Worm (Caenorhabditis elegans) whole organism, early embryonic: ENCODE data around the gene cdh-10.

Source experiments
- F13C5.2 ChIP-seq: sonication (generic microtip); optimal IDR thresholded peaks from 2 replicates; lab custom pipeline; 2017; ENCODE audit warnings: mild to moderate bottlenecking, missing genetic modification characterization, inconsistent platforms, missing compliant biosample characterization
- aly-1 ChIP-seq: sonication (generic microtip); optimal IDR thresholded peaks from 2 replicates; lab custom pipeline; 2016; ENCODE audit warnings: missing genetic modification characterization, missing compliant biosample characterization
- ama-1 ChIP-seq: fragments of 150-350 bp; optimal IDR thresholded peaks from 2 replicates; lab custom pipeline; 2014
- ceh-36 ChIP-seq: sonication (generic microtip); optimal IDR thresholded peaks from 2 replicates; lab custom pipeline; 2016; ENCODE audit warnings: missing genetic modification characterization, inconsistent platforms, missing compliant biosample characterization
- ets-7 ChIP-seq: sonication (generic microtip); optimal IDR thresholded peaks from 2 replicates; lab custom pipeline; 2016; ENCODE audit warnings: missing genotype, missing genetic modification characterization, missing compliant biosample characterization
- flt-1 ChIP-seq: fragments of 200-800 bp; sonication (Bioruptor generic); IDR thresholded peaks from 2 replicates; pipeline ENCODE4 v1.3.6; 2022; ENCODE audit warnings: missing genetic modification characterization, missing compliant biosample characterization
- hmg-4 ChIP-seq: fragments of 200-800 bp; sonication (Bioruptor generic); optimal IDR thresholded peaks from 2 replicates; lab custom pipeline; 2018; ENCODE audit warnings: mild to moderate bottlenecking, missing genetic modification characterization, missing compliant biosample characterization
- scrt-1 ChIP-seq: fragments of 200-800 bp; sonication (Bioruptor generic); IDR thresholded peaks from 2 replicates; pipeline ENCODE4 v1.3.6; 2022; ENCODE audit warnings: missing genetic modification characterization, missing compliant biosample characterization
- sea-1 ChIP-seq: fragments of 200-800 bp; sonication (Bioruptor generic); conservative IDR thresholded peaks from 2 replicates; pipeline ENCODE4 v1.3.6; 2022; ENCODE audit warnings: missing genetic modification characterization, missing compliant biosample characterization

ce11 chrIV:2476386-2476785, 13.2 kb upstream of the cdh-10 start, which contains the start of gene grd-16:
- TF ChIP-seq ama-1 (lab: Kevin White, UChicago) (no peak), scrt-1 (GFP tag; lab: Robert Waterston, UW) (no peak), ceh-36 (tag; lab: Kevin White, UChicago) (no peak), F13C5.2 (no peak), aly-1 (tag; lab: Kevin White, UChicago) (no peak), flt-1 (GFP tag; lab: Robert Waterston, UW) (no peak), hmg-4 (GFP tag; lab: Kevin White, UChicago) (no peak), ets-7 (no peak), sea-1 (GFP tag; lab: Robert Waterston, UW) (no peak)
